Worm (Caenorhabditis elegans) whole organism, L4/young adult: ENCODE measurements around the gene F13D12.3.

Source experiments
- W03F9.2 ChIP-seq: fragments of 150-350 bp; optimal IDR thresholded peaks from 2 replicates; lab custom pipeline; 2014; ENCODE audit warnings: missing biosample characterization, missing genetic modification characterization
- dao-5 ChIP-seq: sonication (generic microtip); optimal IDR thresholded peaks from 2 replicates; lab custom pipeline; 2016; ENCODE audit warnings: missing genotype, missing genetic modification characterization, moderate library complexity, missing compliant biosample characterization

- TF ChIP-seq dao-5 (tag; lab: Kevin White, UChicago) (no peak), W03F9.2 (tag; lab: Kevin White, UChicago) (no peak)
Observed at ce11 chrII:11746782-11747288, 26.6 kb downstream of the F13D12.3 start.
